Fruit fly (Drosophila melanogaster): Measurements from ENCODE around the gene Nop56.

Gene Nop56

DNA sequence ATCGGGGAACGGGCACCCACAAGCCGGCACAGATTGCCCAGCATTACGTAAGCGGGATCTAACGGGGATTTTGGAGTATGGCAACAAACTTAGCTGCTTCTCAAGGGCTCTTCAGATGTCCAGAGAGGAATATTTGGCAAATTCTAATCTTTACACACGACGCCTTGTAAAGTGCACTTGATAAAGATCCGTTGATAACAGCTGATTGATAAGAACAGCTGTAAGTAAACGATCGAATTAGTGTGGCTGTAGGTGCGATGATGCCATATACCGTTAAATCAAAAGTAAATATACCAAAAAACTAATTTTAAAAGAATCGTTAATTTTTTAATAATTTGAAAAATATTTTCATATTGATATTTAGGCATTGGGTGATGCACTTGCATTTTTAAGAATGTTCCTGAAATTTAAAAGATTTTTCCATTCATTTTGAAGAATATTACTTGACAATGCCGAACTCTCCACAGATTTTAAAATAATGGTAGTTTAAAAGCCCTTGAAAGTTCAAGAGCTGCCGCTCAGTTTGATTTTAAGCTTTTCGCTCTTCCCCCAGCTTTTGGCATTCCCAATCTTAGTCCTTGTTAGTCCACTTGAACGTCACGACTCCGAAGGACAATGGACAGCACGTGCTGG, 47.2 kb upstream of the Nop56 start, which contains the start of the genes CG5377 and Nrx-1 (continued):
- TF ChIP-seq Ravus (GFP tag; IDR thresholded peaks at IDR 0.05) (no peak), phol (tag; optimal IDR thresholded peaks at IDR 0.05) (peak; percentile 21), Sry-δ (GFP tag; optimal IDR thresholded peaks at IDR 0.05) (no peak), grn (GFP tag; optimal IDR thresholded peaks at IDR 0.05) (peak; percentile 92), CG9797 (GFP tag; optimal IDR thresholded peaks at IDR 0.05) (peak; percentile 74), CG8478 (optimal IDR thresholded peaks at IDR 0.05) (no peak), oc (tag; optimal IDR thresholded peaks at IDR 0.05) (no peak), Atf3 (GFP tag; optimal IDR thresholded peaks at IDR 0.05) (no peak), eyg (GFP tag; optimal IDR thresholded peaks at IDR 0.05) (no peak), vnd (GFP tag; IDR thresholded peaks at IDR 0.05; ENCODE audit: partially characterized antibody) (no peak), salm (tag; optimal IDR thresholded peaks at IDR 0.05) (no peak), CG18262 (tag; optimal IDR thresholded peaks at IDR 0.05) (no peak), B-H2 (GFP tag; optimal IDR thresholded peaks at IDR 0.05) (no peak), seq (GFP tag; IDR thresholded peaks at IDR 0.05) (no peak), gro (GFP tag; optimal IDR thresholded peaks at IDR 0.05) (no peak), Ssrp (tag; optimal IDR thresholded peaks at IDR 0.05) (no peak), nerfin-2 (GFP tag; IDR thresholded peaks at IDR 0.05; ENCODE audit: partially characterized antibody) (no peak), MBD-R2 (GFP tag; IDR thresholded peaks at IDR 0.05) (peak; percentile 74), CG15269 (tag; optimal IDR thresholded peaks at IDR 0.05) (no peak), CG30431 (GFP tag; optimal IDR thresholded peaks at IDR 0.05) (no peak), pzg (GFP tag; optimal IDR thresholded peaks at IDR 0.05) (peak; percentile 43), CoRest (tag; optimal IDR thresholded peaks at IDR 0.05) (peak; percentile 6), CG18619 (GFP tag; optimal IDR thresholded peaks at IDR 0.05) (no peak), CG12219 (GFP tag; optimal IDR thresholded peaks at IDR 0.05) (no peak), Poxn (GFP tag; IDR thresholded peaks at IDR 0.05) (no peak), CG14860 (GFP tag; IDR thresholded peaks at IDR 0.05; ENCODE audit: partially characterized antibody) (no peak), hkb (optimal IDR thresholded peaks at IDR 0.05) (no peak), hkb (GFP tag; IDR thresholded peaks at IDR 0.05) (no peak), tll (GFP tag; optimal IDR thresholded peaks at IDR 0.05) (no peak), Tbp (GFP tag; optimal IDR thresholded peaks at IDR 0.05) (no peak), CG11085 (GFP tag; IDR thresholded peaks at IDR 0.05) (no peak), H15 (GFP tag; IDR thresholded peaks at IDR 0.05) (no peak), gfzf (GFP tag; optimal IDR thresholded peaks at IDR 0.05) (peak; percentile 65), CG18476 (GFP tag; optimal IDR thresholded peaks at IDR 0.05) (no peak), Doc3 (GFP tag; IDR thresholded peaks at IDR 0.05; ENCODE audit: partially characterized antibody) (no peak), CG17385 (GFP tag; optimal IDR thresholded peaks at IDR 0.05) (no peak), kah (GFP tag; optimal IDR thresholded peaks at IDR 0.05) (no peak), CG7963 (GFP tag; IDR thresholded peaks at IDR 0.05; ENCODE audit: partially characterized antibody) (no peak), chinmo (GFP tag; IDR thresholded peaks at IDR 0.05; ENCODE audit: partially characterized antibody) (peak; percentile 68; the same call in 1 of the 4 replicates), Gug (GFP tag; IDR thresholded peaks at IDR 0.05) (no peak), NfI (GFP tag; optimal IDR thresholded peaks at IDR 0.05) (no peak), gcm2 (GFP tag; optimal IDR thresholded peaks at IDR 0.05) (no peak), CG1603 (tag; optimal IDR thresholded peaks at IDR 0.05) (peak; percentile 27), HLH54F (GFP tag; optimal IDR thresholded peaks at IDR 0.05) (no peak), Pdp1 (GFP tag; optimal IDR thresholded peaks at IDR 0.05) (peak in 1 of 2 experiments; percentile 78), CG4282 (GFP tag; optimal IDR thresholded peaks at IDR 0.05) (no peak), CG11247 (GFP tag; IDR thresholded peaks at IDR 0.05) (no peak), CG9932 (GFP tag; IDR thresholded peaks at IDR 0.05) (no peak), Med (GFP tag) (no peak), wek (GFP tag; optimal IDR thresholded peaks at IDR 0.05) (no peak), gt (GFP tag; IDR thresholded peaks at IDR 0.05) (no peak)

All from whole organism, embryonic.